Worm (Caenorhabditis elegans) whole organism, midembryonic: Measurements from ENCODE around the gene T03F6.4.

ENCODE experiments used
- T22C8.4 ChIP-seq: fragments of 200-800 bp; sonication (Bioruptor generic); IDR thresholded peaks from 2 replicates; pipeline ENCODE4 v1.3.6; 2022; ENCODE audit warnings: missing genetic modification characterization, missing compliant biosample characterization
- cog-1 ChIP-seq: sonication (generic microtip); optimal IDR thresholded peaks from 2 replicates; lab custom pipeline; 2016; ENCODE audit warnings: missing genetic modification characterization, missing compliant biosample characterization
- flt-1 ChIP-seq: fragments of 200-800 bp; sonication (Bioruptor generic); IDR thresholded peaks from 2 replicates; pipeline ENCODE4 v1.3.6; 2022; ENCODE audit warnings: missing genetic modification characterization, missing compliant biosample characterization
- klf-2 ChIP-seq: fragments of 200-800 bp; sonication (Bioruptor generic); conservative IDR thresholded peaks from 2 replicates; pipeline ENCODE4 v1.3.6; 2022; ENCODE audit warnings: missing genetic modification reagents, missing genetic modification characterization, missing compliant biosample characterization
- ref-1 ChIP-seq: fragments of 200-800 bp; sonication (Bioruptor generic); conservative IDR thresholded peaks from 2 replicates; pipeline ENCODE4 v1.3.6; 2022; ENCODE audit warnings: missing genetic modification reagents, missing genetic modification characterization, missing compliant biosample characterization
- tab-1 ChIP-seq: fragments of 200-800 bp; sonication (Bioruptor generic); IDR thresholded peaks from 2 replicates; pipeline ENCODE4 v1.3.6; 2022; ENCODE audit warnings: missing genetic modification characterization, missing compliant biosample characterization
- ztf-23 ChIP-seq: fragments of 200-800 bp; sonication (Bioruptor generic); IDR thresholded peaks from 2 replicates; pipeline ENCODE4 v1.3.6; 2022; ENCODE audit warnings: missing genetic modification reagents, missing genetic modification characterization, missing compliant biosample characterization
- ztf-29 ChIP-seq: fragments of 200-800 bp; sonication (Bioruptor generic); IDR thresholded peaks from 2 replicates; pipeline ENCODE4 v1.3.6; 2022; ENCODE audit warnings: missing genetic modification reagents, missing genetic modification characterization, missing compliant biosample characterization

- no peak for TF ChIP-seq ref-1
- TF ChIP-seq flt-1: no peak
- TF ChIP-seq cog-1 (tag; lab: Kevin White, UChicago): no peak
- no peak for TF ChIP-seq ztf-29 (GFP tag; lab: Robert Waterston, UW)
- TF ChIP-seq T22C8.4 (GFP tag; lab: Robert Waterston, UW): no peak
- no peak for TF ChIP-seq tab-1 (GFP tag; lab: Robert Waterston, UW)
- no peak for TF ChIP-seq klf-2 (GFP tag; lab: Robert Waterston, UW)
- TF ChIP-seq ztf-23 (GFP tag; lab: Robert Waterston, UW): no peak
Measured at ce11 chrIII:13343562-13344139, 42.3 kb upstream of the T03F6.4 start.
